3 fruit fly cellular contexts compared by ENCODE assay signal in the genomic region with DNA sequence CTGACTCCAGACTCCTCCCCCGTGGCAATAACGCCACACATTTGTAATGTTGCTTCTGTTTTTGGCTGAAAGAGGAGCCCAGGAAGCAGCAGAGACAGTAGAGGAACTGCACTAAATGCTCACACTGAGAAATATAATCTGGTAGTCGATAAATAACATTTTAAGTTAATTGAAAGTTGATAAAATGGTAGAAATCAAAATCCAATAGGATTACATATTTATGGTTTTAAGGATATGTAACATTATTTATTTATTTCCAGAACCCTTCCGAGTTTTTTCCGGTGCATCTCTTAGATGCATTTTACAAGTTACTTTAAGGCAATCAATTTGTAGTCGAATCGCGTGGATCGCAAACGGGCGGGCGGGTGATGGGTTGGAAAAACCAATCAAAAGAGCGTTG.
A peak's percentile ranks its signal among the peaks of the same experiment; 100 is the strongest.
TF ChIP-seq lines count a peak whose summit lies in the region.

No protein-coding gene starts in this region.

- TF ChIP-seq CTCF in whole organism, embryonic (GFP tag; optimal IDR thresholded peaks at IDR 0.05; lab: Kevin White, UChicago): no peak

TF ChIP-seq in whole organism, embryonic, 481 proteins besides CTCF, POLR2A, EP300 and RAD21:
- peak; percentile 27 for TF ChIP-seq dmrt11E (tag; optimal IDR thresholded peaks at IDR 0.05; lab: Kevin White, UChicago)
- TF ChIP-seq sens (GFP tag; lab: Kevin White, UChicago): peak; percentile 69
- TF ChIP-seq Myb (GFP tag; optimal IDR thresholded peaks at IDR 0.05; lab: Kevin White, UChicago): no peak
- TF ChIP-seq CG1603 (tag; optimal IDR thresholded peaks at IDR 0.05; lab: Kevin White, UChicago): peak; percentile 7
- TF ChIP-seq Meics (GFP tag; optimal IDR thresholded peaks at IDR 0.05; lab: Kevin White, UChicago): no peak
- TF ChIP-seq CG17328 (GFP tag; IDR thresholded peaks at IDR 0.05; lab: Robert Waterston, UW): no peak
- no peak for TF ChIP-seq Bdp1 (GFP tag; optimal IDR thresholded peaks at IDR 0.05; lab: Kevin White, UChicago)
- TF ChIP-seq gsb-n (tag; optimal IDR thresholded peaks at IDR 0.05; lab: Kevin White, UChicago): no peak
- no peak for TF ChIP-seq CG11247 (GFP tag; IDR thresholded peaks at IDR 0.05; lab: Robert Waterston, UW)
TF ChIP-seq in whole organism, embryonic: peak in this region for 3.

TF ChIP-seq in whole organism, prepupa, 60 proteins besides CTCF, POLR2A, EP300 and RAD21 (continues in another document):
- TF ChIP-seq fkh (GFP tag; optimal IDR thresholded peaks at IDR 0.05; lab: Kevin White, UChicago) (no peak), CG6276 (GFP tag; optimal IDR thresholded peaks at IDR 0.05; lab: Kevin White, UChicago) (no peak), topi (GFP tag; optimal IDR thresholded peaks at IDR 0.05; lab: Kevin White, UChicago) (peak; percentile 2), svp (GFP tag; lab: Kevin White, UChicago) (no peak), vri (GFP tag; optimal IDR thresholded peaks at IDR 0.05; lab: Kevin White, UChicago) (no peak), Sox102F (GFP tag; optimal IDR thresholded peaks at IDR 0.05; lab: Kevin White, UChicago) (no peak), CG11902 (GFP tag; optimal IDR thresholded peaks at IDR 0.05; lab: Kevin White, UChicago) (no peak), eg (GFP tag; IDR thresholded peaks at IDR 0.05; lab: Robert Waterston, UW) (0 out of 3 replicates have a peak, but pooled peaks have one; percentile 44), dsx (GFP tag; optimal IDR thresholded peaks at IDR 0.05; lab: Kevin White, UChicago; ENCODE audit: poor library complexity, severe bottlenecking) (peak; percentile 38), Lpt (GFP tag; optimal IDR thresholded peaks at IDR 0.05; lab: Kevin White, UChicago) (peak; percentile 21), esn (GFP tag; optimal IDR thresholded peaks at IDR 0.05; lab: Kevin White, UChicago) (peak; percentile 18), Ets21C (GFP tag; optimal IDR thresholded peaks at IDR 0.05; lab: Kevin White, UChicago) (no peak), CG8319 (GFP tag; optimal IDR thresholded peaks at IDR 0.05; lab: Kevin White, UChicago) (no peak), Hr39 (GFP tag; optimal IDR thresholded peaks at IDR 0.05; lab: Kevin White, UChicago) (peak; percentile 3), achi (GFP tag; optimal IDR thresholded peaks at IDR 0.05; lab: Kevin White, UChicago) (peak; percentile 21), dac (GFP tag; optimal IDR thresholded peaks at IDR 0.05; lab: Kevin White, UChicago) (no peak), net (GFP tag; optimal IDR thresholded peaks at IDR 0.05; lab: Kevin White, UChicago) (no peak), CG6163 (GFP tag; IDR thresholded peaks at IDR 0.05; lab: Robert Waterston, UW) (peak; percentile 62; the same call in 2 of the 3 replicates), CG10669 (GFP tag; optimal IDR thresholded peaks at IDR 0.05; lab: Kevin White, UChicago) (peak; percentile 42), CG11762 (GFP tag; optimal IDR thresholded peaks at IDR 0.05; lab: Kevin White, UChicago; ENCODE audit: insufficient read depth) (no peak), lz (GFP tag; optimal IDR thresholded peaks at IDR 0.05; lab: Kevin White, UChicago) (no peak), Eip78C (GFP tag; lab: Kevin White, UChicago) (peak; percentile 73), CG11294 (GFP tag; IDR thresholded peaks at IDR 0.05; lab: Robert Waterston, UW) (no peak), salr (GFP tag; optimal IDR thresholded peaks at IDR 0.05; lab: Kevin White, UChicago) (peak in 1 of 2 experiments; percentile 20), Hr4 (GFP tag; optimal IDR thresholded peaks at IDR 0.05; lab: Kevin White, UChicago) (peak; percentile 30), Smox (GFP tag; optimal IDR thresholded peaks at IDR 0.05; lab: Kevin White, UChicago) (no peak), Ets96B (tag; optimal IDR thresholded peaks at IDR 0.05; lab: Kevin White, UChicago) (peak; percentile 41), Sox14 (GFP tag; optimal IDR thresholded peaks at IDR 0.05; lab: Kevin White, UChicago) (peak; percentile 9), CG10631 (GFP tag; optimal IDR thresholded peaks at IDR 0.05; lab: Kevin White, UChicago) (peak; percentile 43), OdsH (GFP tag; optimal IDR thresholded peaks at IDR 0.05; lab: Kevin White, UChicago) (peak; percentile 16), Met (GFP tag; optimal IDR thresholded peaks at IDR 0.05; lab: Kevin White, UChicago) (peak; percentile 13), Eip93F (GFP tag; optimal IDR thresholded peaks at IDR 0.05; lab: Kevin White, UChicago) (no peak), CG6792 (GFP tag; optimal IDR thresholded peaks at IDR 0.05; lab: Kevin White, UChicago) (peak; percentile 27), CG16779 (tag; optimal IDR thresholded peaks at IDR 0.05; lab: Kevin White, UChicago) (no peak), CG31627 (GFP tag; optimal IDR thresholded peaks at IDR 0.05; lab: Kevin White, UChicago) (no peak), CG8119 (GFP tag; IDR thresholded peaks at IDR 0.05; lab: Robert Waterston, UW) (peak; percentile 53; the same call in 1 of the 3 replicates), fd59A (GFP tag; optimal IDR thresholded peaks at IDR 0.05; lab: Kevin White, UChicago) (no peak), CG6808 (GFP tag; optimal IDR thresholded peaks at IDR 0.05; lab: Kevin White, UChicago) (peak; percentile 34), acj6 (GFP tag; optimal IDR thresholded peaks at IDR 0.05; lab: Kevin White, UChicago) (peak; percentile 24)

TF ChIP-seq in whole organism, pupa, 21 proteins besides CTCF, POLR2A, EP300 and RAD21:
- TF ChIP-seq CG12605 (GFP tag; IDR thresholded peaks at IDR 0.05; lab: Robert Waterston, UW) (no peak), fd96Ca (GFP tag; IDR thresholded peaks at IDR 0.05; lab: Robert Waterston, UW) (no peak), Snoo (tag; optimal IDR thresholded peaks at IDR 0.05; lab: Kevin White, UChicago) (no peak), CG10348 (GFP tag; IDR thresholded peaks at IDR 0.05; lab: Robert Waterston, UW) (no peak), Pif1B (GFP tag; optimal IDR thresholded peaks at IDR 0.05; lab: Kevin White, UChicago) (peak; percentile 18), CG32121 (GFP tag; IDR thresholded peaks at IDR 0.05; lab: Robert Waterston, UW) (no peak), CG8301 (tag; optimal IDR thresholded peaks at IDR 0.05; lab: Kevin White, UChicago) (peak; percentile 57), Pif1A (GFP tag; optimal IDR thresholded peaks at IDR 0.05; lab: Kevin White, UChicago) (no peak), CG14655 (GFP tag; optimal IDR thresholded peaks at IDR 0.05; lab: Kevin White, UChicago) (peak; percentile 66), rn (GFP tag; IDR thresholded peaks at IDR 0.05; lab: Robert Waterston, UW) (no peak), CG4496 (GFP tag; IDR thresholded peaks at IDR 0.05; lab: Robert Waterston, UW) (no peak), Ets98B (GFP tag; IDR thresholded peaks at IDR 0.05; lab: Robert Waterston, UW) (no peak), gl (tag; optimal IDR thresholded peaks at IDR 0.05; lab: Kevin White, UChicago) (no peak), CG13204 (GFP tag; optimal IDR thresholded peaks at IDR 0.05; lab: Kevin White, UChicago) (no peak), CG8159 (tag; optimal IDR thresholded peaks at IDR 0.05; lab: Kevin White, UChicago) (peak; percentile 57), CG17806 (tag; optimal IDR thresholded peaks at IDR 0.05; lab: Kevin White, UChicago) (peak; percentile 50), CG34367 (tag; optimal IDR thresholded peaks at IDR 0.05; lab: Kevin White, UChicago) (peak; percentile 32), CG9948 (tag; optimal IDR thresholded peaks at IDR 0.05; lab: Kevin White, UChicago) (peak; percentile 43), D1 (tag; optimal IDR thresholded peaks at IDR 0.05; lab: Kevin White, UChicago) (no peak), CG15710 (tag; optimal IDR thresholded peaks at IDR 0.05; lab: Kevin White, UChicago) (peak; percentile 47), EcR (GFP tag; optimal IDR thresholded peaks at IDR 0.05; lab: Kevin White, UChicago) (no peak)
TF ChIP-seq in whole organism, pupa: peak in this region for 8.
